Fruit fly (Drosophila melanogaster) whole organism, embryonic: Measurements from ENCODE around the gene fzo.

ENCODE experiments used
- Abd-B ChIP-seq: fragments of 200-800 bp; sonication (Bioruptor generic); optimal IDR thresholded peaks from 2 replicates; lab custom pipeline; 2018; ENCODE audit warnings: missing biosample characterization, mild to moderate bottlenecking, missing genetic modification characterization, moderate library complexity
- CG12155 ChIP-seq: fragments of 200-800 bp; sonication (Bioruptor generic); optimal IDR thresholded peaks from 3 replicates; lab custom pipeline; 2016; ENCODE audit warnings: missing biosample characterization, missing genetic modification characterization
- CG14710 ChIP-seq: fragments of 200-800 bp; sonication (Bioruptor generic); optimal IDR thresholded peaks from 3 replicates; lab custom pipeline; 2019; ENCODE audit warnings: missing biosample characterization, mild to moderate bottlenecking, missing genetic modification characterization, moderate library complexity
- CG15011 ChIP-seq: fragments of 200-800 bp; sonication (Bioruptor generic); optimal IDR thresholded peaks from 3 replicates; lab custom pipeline; 2018; ENCODE audit warnings: missing biosample characterization, mild to moderate bottlenecking, missing genetic modification characterization
- CG16779 ChIP-seq: fragments of 200-800 bp; sonication (Bioruptor generic); IDR thresholded peaks from 2 replicates; pipeline ENCODE4 v1.3.6; 2022; ENCODE audit warnings: missing biosample characterization, missing genetic modification characterization
- CG2199 ChIP-seq: fragments of 200-800 bp; sonication (Bioruptor generic); IDR thresholded peaks from 3 replicates; pipeline ENCODE4 v1.3.6; 2022; ENCODE audit warnings: missing biosample characterization, missing genetic modification characterization
- CG2712 ChIP-seq: fragments of 200-800 bp; optimal IDR thresholded peaks from 3 replicates; lab custom pipeline; 2019; ENCODE audit warnings: missing biosample characterization, mild to moderate bottlenecking, missing genetic modification characterization, moderate library complexity
- CG30020 ChIP-seq: fragments of 200-800 bp; optimal IDR thresholded peaks from 2 replicates; lab custom pipeline; 2019; ENCODE audit warnings: missing biosample characterization, mild to moderate bottlenecking, missing genetic modification characterization, moderate library complexity
- CG31365 ChIP-seq: fragments of 200-800 bp; sonication (Bioruptor generic); optimal IDR thresholded peaks from 2 replicates; lab custom pipeline; 2018; ENCODE audit warnings: missing biosample characterization, mild to moderate bottlenecking, missing genetic modification characterization
- CG34376 ChIP-seq: fragments of 200-800 bp; sonication (Bioruptor generic); optimal IDR thresholded peaks from 2 replicates; lab custom pipeline; 2018; ENCODE audit warnings: missing biosample characterization, mild to moderate bottlenecking, missing genetic modification characterization
- CG6813 ChIP-seq: fragments of 200-800 bp; sonication (Bioruptor generic); optimal IDR thresholded peaks from 2 replicates; lab custom pipeline; 2017; ENCODE audit warnings: missing biosample characterization, missing genetic modification characterization, mild to moderate bottlenecking, moderate library complexity, missing genetic modification reagents
- CG7271 ChIP-seq: fragments of 200-800 bp; sonication (Bioruptor generic); optimal IDR thresholded peaks from 2 replicates; lab custom pipeline; 2018; ENCODE audit warnings: missing biosample characterization, mild to moderate bottlenecking, missing genetic modification characterization, moderate library complexity
- CG7372 ChIP-seq: fragments of 200-800 bp; sonication (Bioruptor generic); IDR thresholded peaks from 2 replicates; pipeline ENCODE4 v1.3.6; 2022; ENCODE audit warnings: missing biosample characterization, missing genetic modification characterization
- CG9437 ChIP-seq: fragments of 200-800 bp; sonication (Bioruptor generic); optimal IDR thresholded peaks from 2 replicates; lab custom pipeline; 2018; ENCODE audit warnings: missing biosample characterization, mild to moderate bottlenecking, missing genetic modification characterization
- Deaf1 ChIP-seq: fragments of 200-800 bp; optimal IDR thresholded peaks from 3 replicates; lab custom pipeline; 2019; ENCODE audit warnings: missing biosample characterization, mild to moderate bottlenecking, missing genetic modification characterization, moderate library complexity
- Hey ChIP-seq: fragments of 200-800 bp; sonication (Bioruptor generic); optimal IDR thresholded peaks from 3 replicates; lab custom pipeline; 2018; ENCODE audit warnings: missing biosample characterization, mild to moderate bottlenecking, missing genetic modification characterization
- Hmx ChIP-seq: fragments of 200-800 bp; sonication (Bioruptor generic); optimal IDR thresholded peaks from 2 replicates; lab custom pipeline; 2016; ENCODE audit warnings: missing biosample characterization, missing genetic modification characterization
- Mad ChIP-seq: fragments of 200-800 bp; sonication (Bioruptor generic); optimal IDR thresholded peaks from 2 replicates; lab custom pipeline; 2016; ENCODE audit warnings: missing biosample characterization, missing genetic modification characterization
- Oaz ChIP-seq: fragments of 200-800 bp; sonication (Bioruptor generic); IDR thresholded peaks from 2 replicates; pipeline ENCODE4 v1.3.6; 2022; ENCODE audit warnings: missing biosample characterization, missing genetic modification characterization
- Opbp ChIP-seq: fragments of 200-800 bp; sonication (Bioruptor generic); IDR thresholded peaks from 3 replicates; pipeline ENCODE4 v1.3.6; 2022; ENCODE audit warnings: missing biosample characterization, missing genetic modification characterization; ENCODE audit not compliant: partially characterized antibody
- cato ChIP-seq: fragments of 200-800 bp; sonication (Bioruptor generic); optimal IDR thresholded peaks from 2 replicates; lab custom pipeline; 2016; ENCODE audit warnings: missing biosample characterization, missing genetic modification characterization, borderline replicate concordance
- cwo ChIP-seq: fragments of 200-800 bp; sonication (Bioruptor generic); optimal IDR thresholded peaks from 3 replicates; lab custom pipeline; 2017; ENCODE audit warnings: missing biosample characterization, missing genetic modification characterization, mild to moderate bottlenecking, moderate library complexity, missing genetic modification reagents
- dan ChIP-seq: fragments of 200-800 bp; sonication (Bioruptor generic); IDR thresholded peaks from 2 replicates; pipeline ENCODE4 v1.3.6; 2022; ENCODE audit warnings: missing biosample characterization, missing genetic modification characterization
- exex ChIP-seq: fragments of 200-800 bp; sonication (Bioruptor generic); optimal IDR thresholded peaks from 4 replicates; lab custom pipeline; 2018; ENCODE audit warnings: missing biosample characterization, mild to moderate bottlenecking, missing genetic modification characterization, moderate library complexity
- grn ChIP-seq: fragments of 200-800 bp; sonication (Bioruptor generic); optimal IDR thresholded peaks from 3 replicates; lab custom pipeline; 2017; ENCODE audit warnings: missing biosample characterization, missing genetic modification characterization
- ham ChIP-seq: fragments of 200-800 bp; sonication (Bioruptor generic); IDR thresholded peaks from 2 replicates; pipeline ENCODE4 v1.3.6; 2022; ENCODE audit warnings: missing biosample characterization, missing genetic modification characterization
- klu ChIP-seq: fragments of 200-800 bp; sonication (Bioruptor generic); IDR thresholded peaks from 2 replicates; pipeline ENCODE4 v1.3.6; 2022; ENCODE audit warnings: missing biosample characterization, missing genetic modification characterization
- lab ChIP-seq: fragments of 200-800 bp; sonication (Bioruptor generic); optimal IDR thresholded peaks from 3 replicates; lab custom pipeline; 2017; ENCODE audit warnings: missing biosample characterization, missing genetic modification characterization, mild to moderate bottlenecking, moderate library complexity, missing genetic modification reagents
- mirr ChIP-seq: fragments of 200-800 bp; sonication (Bioruptor generic); optimal IDR thresholded peaks from 3 replicates; lab custom pipeline; 2018; ENCODE audit warnings: missing biosample characterization, mild to moderate bottlenecking, missing genetic modification characterization
- mld ChIP-seq: fragments of 200-800 bp; sonication (Bioruptor generic); IDR thresholded peaks from 3 replicates; pipeline ENCODE4 v1.3.6; 2022; ENCODE audit warnings: missing biosample characterization, missing genetic modification characterization; ENCODE audit not compliant: partially characterized antibody
- phol ChIP-seq: fragments of 200-800 bp; sonication (Bioruptor generic); optimal IDR thresholded peaks from 3 replicates; lab custom pipeline; 2018; ENCODE audit warnings: missing biosample characterization, mild to moderate bottlenecking, missing genetic modification characterization, moderate library complexity
- pita ChIP-seq: fragments of 200-800 bp; sonication (Bioruptor generic); optimal IDR thresholded peaks from 2 replicates; lab custom pipeline; 2017; ENCODE audit warnings: missing biosample characterization, mild to moderate bottlenecking, missing genetic modification characterization
- sd ChIP-seq: fragments of 200-800 bp; sonication (Bioruptor generic); optimal IDR thresholded peaks from 3 replicates; lab custom pipeline; 2018; ENCODE audit warnings: missing biosample characterization, mild to moderate bottlenecking, missing genetic modification characterization, moderate library complexity
- sug ChIP-seq: fragments of 200-800 bp; optimal IDR thresholded peaks from 2 replicates; lab custom pipeline; 2019; ENCODE audit warnings: missing biosample characterization, mild to moderate bottlenecking, missing genetic modification characterization, moderate library complexity
- tup ChIP-seq: fragments of 200-800 bp; sonication (Bioruptor generic); optimal IDR thresholded peaks from 2 replicates; lab custom pipeline; 2016; ENCODE audit warnings: missing biosample characterization, mild to moderate bottlenecking, missing genetic modification characterization, moderate library complexity
- vfl ChIP-seq: fragments of 200-800 bp; sonication (Bioruptor generic); optimal IDR thresholded peaks from 2 replicates; lab custom pipeline; 2016; ENCODE audit warnings: missing biosample characterization, missing genetic modification characterization
- wek ChIP-seq: fragments of 200-800 bp; sonication (Bioruptor generic); optimal IDR thresholded peaks from 3 replicates; lab custom pipeline; 2018; ENCODE audit warnings: missing biosample characterization, mild to moderate bottlenecking, missing genetic modification characterization, moderate library complexity
- z ChIP-seq: fragments of 200-800 bp; sonication (Bioruptor generic); IDR thresholded peaks from 3 replicates; pipeline ENCODE4 v1.3.6; 2022; ENCODE audit warnings: missing biosample characterization, missing genetic modification characterization

The fzo gene

dm6 chr3R:23173393-23173981 lies 30.3 kb downstream of the fzo start, which contains the start of gene CG46310 (continued):
- TF ChIP-seq ham (GFP tag; lab: Robert Waterston, UW) (peak; percentile 60; the same call in 1 of the 2 replicates), Hmx (GFP tag; lab: Kevin White, UChicago) (no peak), CG30020 (tag; lab: Kevin White, UChicago) (no peak), vfl (no peak), CG2712 (tag; lab: Kevin White, UChicago) (peak; percentile 88), mld (GFP tag; lab: Robert Waterston, UW) (no peak), CG2199 (GFP tag; lab: Robert Waterston, UW) (0 out of 3 replicates have a peak, but pooled peaks have one; percentile 26), phol (tag; lab: Kevin White, UChicago) (peak; percentile 65), z (GFP tag; lab: Robert Waterston, UW) (peak; percentile 93)

DNA sequence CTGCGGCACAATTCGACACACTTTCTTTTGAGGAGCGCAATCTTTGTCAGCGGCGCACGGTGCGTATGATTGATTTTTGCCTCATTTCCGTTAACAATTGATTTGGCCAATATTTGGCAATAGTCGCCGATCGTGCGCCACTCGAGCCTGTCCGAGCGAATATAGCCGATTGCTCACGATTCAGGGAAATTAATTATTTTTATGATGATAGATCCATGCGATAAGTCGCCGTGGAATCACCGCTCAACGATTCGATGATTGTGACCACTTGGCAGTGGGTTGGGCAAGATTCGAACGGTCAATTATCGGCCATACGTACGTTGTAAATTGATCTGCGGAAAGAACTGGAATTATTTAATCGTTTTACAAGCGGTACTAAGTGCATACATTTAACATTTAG lies 32.0 kb downstream of the fzo start:
- peak; percentile 82 for TF ChIP-seq grn (GFP tag; lab: Kevin White, UChicago)
- no peak for TF ChIP-seq CG12155 (GFP tag; lab: Kevin White, UChicago)
- TF ChIP-seq cato (GFP tag; lab: Kevin White, UChicago): no peak
- TF ChIP-seq exex (tag; lab: Kevin White, UChicago): peak; percentile 97
- 0 out of 2 replicates have a peak, but pooled peaks have one; percentile 21 for TF ChIP-seq CG7372 (GFP tag; lab: Robert Waterston, UW)
- TF ChIP-seq z (GFP tag; lab: Robert Waterston, UW): no peak
- no peak for TF ChIP-seq Opbp
- peak; percentile 28 for TF ChIP-seq sd (tag; lab: Kevin White, UChicago)
- no peak for TF ChIP-seq dan
- no peak for TF ChIP-seq Abd-B (GFP tag; lab: Kevin White, UChicago)
- no peak for TF ChIP-seq pita (GFP tag; lab: Kevin White, UChicago)
- TF ChIP-seq CG7271 (tag; lab: Kevin White, UChicago): no peak
- TF ChIP-seq CG9437 (GFP tag; lab: Kevin White, UChicago): no peak
- no peak for TF ChIP-seq Oaz (GFP tag; lab: Robert Waterston, UW)
- TF ChIP-seq klu (GFP tag; lab: Robert Waterston, UW): no peak
- TF ChIP-seq Deaf1 (tag; lab: Kevin White, UChicago): peak; percentile 69
- peak; percentile 44 for TF ChIP-seq sug (tag; lab: Kevin White, UChicago)
- TF ChIP-seq wek (GFP tag; lab: Kevin White, UChicago): no peak
- TF ChIP-seq CG31365: no peak
- TF ChIP-seq cwo (GFP tag; lab: Kevin White, UChicago): peak; percentile 16
- no peak for TF ChIP-seq CG6813 (GFP tag; lab: Kevin White, UChicago)
- no peak for TF ChIP-seq tup (GFP tag; lab: Kevin White, UChicago)
- TF ChIP-seq Hey (tag; lab: Kevin White, UChicago): peak; percentile 67
- no peak for TF ChIP-seq CG15011 (GFP tag; lab: Kevin White, UChicago)
- peak; percentile 53 for TF ChIP-seq mirr (GFP tag; lab: Kevin White, UChicago)
- TF ChIP-seq CG34376 (GFP tag; lab: Kevin White, UChicago): peak; percentile 19
- no peak for TF ChIP-seq CG16779 (GFP tag; lab: Robert Waterston, UW)
- no peak for TF ChIP-seq CG14710 (tag; lab: Kevin White, UChicago)
- TF ChIP-seq lab: peak; percentile 32
- TF ChIP-seq Mad (GFP tag; lab: Kevin White, UChicago): no peak
